Worm (Caenorhabditis elegans) whole organism, mixed stage, embryonic: Measurements from ENCODE around the gene clec-78.
A peak's percentile ranks its signal among the peaks of the same experiment; 100 is the strongest.

Source experiments
- M03D4.4 ChIP-seq: sonication (generic microtip); optimal IDR thresholded peaks from 2 replicates; lab custom pipeline; 2017; ENCODE audit warnings: mild to moderate bottlenecking, missing genetic modification characterization, missing compliant biosample characterization
- blmp-1 ChIP-seq: fragments of 150-350 bp; optimal IDR thresholded peaks from 2 replicates; lab custom pipeline; 2014; ENCODE audit warnings: missing biosample characterization, missing genetic modification characterization
- ceh-39 ChIP-seq: fragments of 150-350 bp; optimal IDR thresholded peaks from 2 replicates; lab custom pipeline; 2014; ENCODE audit warnings: missing biosample characterization, missing genetic modification characterization
- ceh-83 ChIP-seq: fragments of 200-800 bp; sonication (Bioruptor generic); optimal IDR thresholded peaks from 2 replicates; lab custom pipeline; 2018; ENCODE audit warnings: mild to moderate bottlenecking, missing genetic modification characterization, missing compliant biosample characterization
- ces-1 ChIP-seq: fragments of 150-350 bp; optimal IDR thresholded peaks from 2 replicates; lab custom pipeline; 2014; ENCODE audit warnings: missing biosample characterization, missing genetic modification reagents, missing genetic modification characterization
- cnd-1 ChIP-seq: fragments of 200-800 bp; sonication (Bioruptor generic); optimal IDR thresholded peaks from 2 replicates; lab custom pipeline; 2018; ENCODE audit warnings: mild to moderate bottlenecking, missing genetic modification characterization, missing compliant biosample characterization
- drap-1 ChIP-seq: fragments of 200-800 bp; sonication (Bioruptor generic); optimal IDR thresholded peaks from 3 replicates; lab custom pipeline; 2018; ENCODE audit warnings: mild to moderate bottlenecking, missing genetic modification characterization, missing compliant biosample characterization
- elt-1 ChIP-seq: sonication (generic microtip); optimal IDR thresholded peaks from 2 replicates; lab custom pipeline; 2017; ENCODE audit warnings: missing genetic modification characterization, mild to moderate bottlenecking, missing compliant biosample characterization, antibody characterized with exemption, moderate library complexity, borderline replicate concordance; ENCODE audit not compliant: insufficient read depth
- elt-3 ChIP-seq: fragments of 150-350 bp; optimal IDR thresholded peaks from 2 replicates; lab custom pipeline; 2014; ENCODE audit warnings: missing biosample characterization, missing genetic modification characterization
- flh-1 ChIP-seq: fragments of 200-800 bp; sonication (Bioruptor generic); optimal IDR thresholded peaks from 2 replicates; lab custom pipeline; 2018; ENCODE audit warnings: mild to moderate bottlenecking, missing genetic modification characterization, moderate library complexity, missing compliant biosample characterization
- hlh-1 ChIP-seq: fragments of 150-350 bp; optimal IDR thresholded peaks from 2 replicates; lab custom pipeline; 2014; ENCODE audit warnings: missing biosample characterization, missing genetic modification reagents, missing genetic modification characterization
- lin-13 ChIP-seq: fragments of 150-350 bp; optimal IDR thresholded peaks from 2 replicates; lab custom pipeline; 2014; ENCODE audit warnings: missing biosample characterization, missing genetic modification characterization
- lin-32 ChIP-seq: fragments of 200-800 bp; sonication (Bioruptor generic); optimal IDR thresholded peaks from 2 replicates; lab custom pipeline; 2018; ENCODE audit warnings: mild to moderate bottlenecking, missing genetic modification characterization, missing compliant biosample characterization
- lsy-2 ChIP-seq: fragments of 150-350 bp; optimal IDR thresholded peaks from 2 replicates; lab custom pipeline; 2014; ENCODE audit warnings: missing biosample characterization, missing genetic modification characterization
- mep-1 ChIP-seq: fragments of 150-350 bp; optimal IDR thresholded peaks from 2 replicates; lab custom pipeline; 2017; ENCODE audit warnings: missing biosample characterization, missing genetic modification reagents, missing genetic modification characterization, inconsistent platforms
- mls-2 ChIP-seq: sonication (generic microtip); optimal IDR thresholded peaks from 2 replicates; lab custom pipeline; 2016; ENCODE audit warnings: mild to moderate bottlenecking, missing genetic modification characterization, moderate library complexity, missing compliant biosample characterization
- nhr-12 ChIP-seq: fragments of 150-350 bp; optimal IDR thresholded peaks from 2 replicates; lab custom pipeline; 2014; ENCODE audit warnings: missing biosample characterization, missing genetic modification characterization
- nhr-2 ChIP-seq: fragments of 150-350 bp; optimal IDR thresholded peaks from 2 replicates; lab custom pipeline; 2014; ENCODE audit warnings: missing biosample characterization, missing genetic modification characterization
- nhr-237 ChIP-seq: fragments of 150-350 bp; optimal IDR thresholded peaks from 2 replicates; lab custom pipeline; 2014; ENCODE audit warnings: missing biosample characterization, missing genetic modification characterization
- nhr-28 ChIP-seq: fragments of 150-350 bp; optimal IDR thresholded peaks from 2 replicates; lab custom pipeline; 2014; ENCODE audit warnings: missing biosample characterization, missing genetic modification characterization
- nhr-76 ChIP-seq: sonication (generic microtip); optimal IDR thresholded peaks from 2 replicates; lab custom pipeline; 2017; ENCODE audit warnings: missing biosample characterization, missing genetic modification characterization
- pha-4 ChIP-seq: fragments of 150-350 bp; optimal IDR thresholded peaks from 2 replicates; lab custom pipeline; 2018; ENCODE audit warnings: missing biosample characterization, missing genetic modification reagents, missing genetic modification characterization
- sem-2 ChIP-seq: fragments of 200-800 bp; sonication (Bioruptor generic); optimal IDR thresholded peaks from 2 replicates; lab custom pipeline; 2018; ENCODE audit warnings: mild to moderate bottlenecking, missing genetic modification characterization, missing compliant biosample characterization
- sptf-1 ChIP-seq: sonication (generic microtip); optimal IDR thresholded peaks from 2 replicates; lab custom pipeline; 2017; ENCODE audit warnings: mild to moderate bottlenecking, missing genetic modification characterization, moderate library complexity, missing compliant biosample characterization
- tbx-8 ChIP-seq: fragments of 200-800 bp; sonication (Bioruptor generic); optimal IDR thresholded peaks from 2 replicates; lab custom pipeline; 2018; ENCODE audit warnings: mild to moderate bottlenecking, missing genetic modification characterization, moderate library complexity, missing compliant biosample characterization
- unc-120 ChIP-seq: sonication (generic microtip); optimal IDR thresholded peaks from 2 replicates; lab custom pipeline; 2017; ENCODE audit warnings: missing genetic modification characterization, missing compliant biosample characterization; ENCODE audit not compliant: poor library complexity, severe bottlenecking
- unc-39 ChIP-seq: fragments of 150-350 bp; optimal IDR thresholded peaks from 2 replicates; lab custom pipeline; 2014; ENCODE audit warnings: missing biosample characterization, missing genetic modification characterization

clec-78 gene

DNA sequence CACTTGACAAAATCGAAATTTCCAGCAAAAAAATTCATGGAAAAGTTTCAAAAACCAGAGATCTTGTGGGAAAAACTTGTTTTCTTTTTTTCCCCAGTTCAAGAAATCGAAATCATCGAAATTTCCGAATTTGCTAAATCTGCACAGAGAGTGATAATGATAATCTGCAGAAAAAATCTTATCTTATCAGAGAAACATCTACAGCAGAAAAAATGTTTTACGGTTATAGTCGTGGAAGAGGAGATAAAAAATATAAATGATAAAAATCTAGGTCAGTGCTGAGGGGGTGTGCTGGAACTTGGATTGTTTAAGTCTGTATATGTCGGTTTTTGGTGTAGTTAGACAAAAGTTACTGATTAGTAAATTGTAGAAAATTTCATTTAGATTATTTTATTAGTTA is 43.4 kb downstream of the clec-78 start:
- TF ChIP-seq flh-1 (GFP tag; lab: Kevin White, UChicago) (no peak), M03D4.4 (tag; lab: Kevin White, UChicago) (no peak), elt-3 (tag; lab: Kevin White, UChicago) (no peak), tbx-8 (GFP tag; lab: Kevin White, UChicago) (no peak), unc-39 (tag; lab: Kevin White, UChicago) (no peak), ces-1 (GFP tag; lab: Kevin White, UChicago) (no peak)
- TF ChIP-seq, all 35 proteins: peak for 0

- no peak for TF ChIP-seq pha-4
- peak; percentile 11 for TF ChIP-seq hlh-1
Measured at ce11 chrIV:4033490-4033889, 44.6 kb downstream of the clec-78 start.

ce11 chrIV:4034883-4035282 is 46.0 kb downstream of the clec-78 start, which contains the start of gene hlh-30:
Gene hlh-30, minus strand, starts transcription at chrIV:4034951.
- TF ChIP-seq unc-120 (peak; percentile 9), flh-1 (GFP tag; lab: Kevin White, UChicago) (no peak), mls-2 (tag; lab: Kevin White, UChicago) (no peak), lin-13 (tag; lab: Kevin White, UChicago) (no peak), drap-1 (GFP tag; lab: Kevin White, UChicago) (no peak), nhr-76 (tag; lab: Kevin White, UChicago) (no peak), pha-4 (no peak), nhr-28 (tag; lab: Kevin White, UChicago) (no peak), ceh-83 (GFP tag; lab: Kevin White, UChicago) (no peak), nhr-2 (tag; lab: Kevin White, UChicago) (no peak), elt-1 (no peak), lin-32 (GFP tag; lab: Kevin White, UChicago) (no peak), ces-1 (GFP tag; lab: Kevin White, UChicago) (peak; percentile 55), ceh-39 (tag; lab: Kevin White, UChicago) (no peak), blmp-1 (no peak), M03D4.4 (tag; lab: Kevin White, UChicago) (no peak), nhr-12 (tag; lab: Kevin White, UChicago) (no peak)

- TF ChIP-seq drap-1 (GFP tag; lab: Kevin White, UChicago) (no peak), nhr-12 (tag; lab: Kevin White, UChicago) (no peak), elt-3 (tag; lab: Kevin White, UChicago) (no peak), nhr-76 (tag; lab: Kevin White, UChicago) (no peak), pha-4 (no peak), elt-1 (no peak), sem-2 (GFP tag; lab: Kevin White, UChicago) (no peak)
Measured at ce11 chrIV:4039984-4040383, 51.1 kb downstream of the clec-78 start, which contains the start of gene F35F11.2. Gene F35F11.2, plus strand, starts transcription at chrIV:4040284.

DNA sequence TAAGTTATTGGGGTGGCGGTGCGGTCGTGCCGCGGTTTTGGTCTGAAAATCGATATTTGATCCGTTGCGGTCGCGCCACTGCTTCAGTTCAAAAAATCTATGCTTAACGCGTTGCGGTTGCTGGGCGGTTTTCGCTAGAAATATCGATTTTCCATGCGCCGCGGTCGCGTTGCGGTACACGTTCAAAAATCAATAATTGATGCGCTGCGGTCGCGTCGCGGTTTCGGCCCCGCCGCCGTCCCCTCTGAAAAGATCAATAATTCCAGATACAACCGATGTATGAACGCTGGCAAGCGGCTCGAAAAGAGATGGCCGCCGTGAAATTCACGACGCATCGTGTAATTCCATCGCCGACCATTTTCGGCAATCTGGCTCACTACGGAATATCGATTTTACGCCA is 52.1 kb downstream of the clec-78 start:
- TF ChIP-seq mep-1 (tag; lab: Kevin White, UChicago), result no peak
- TF ChIP-seq ceh-39 (tag; lab: Kevin White, UChicago), result no peak
- TF ChIP-seq nhr-237 (tag; lab: Kevin White, UChicago), result no peak
- TF ChIP-seq cnd-1 (tag; lab: Kevin White, UChicago), result no peak
- TF ChIP-seq nhr-28 (tag; lab: Kevin White, UChicago), result no peak

DNA sequence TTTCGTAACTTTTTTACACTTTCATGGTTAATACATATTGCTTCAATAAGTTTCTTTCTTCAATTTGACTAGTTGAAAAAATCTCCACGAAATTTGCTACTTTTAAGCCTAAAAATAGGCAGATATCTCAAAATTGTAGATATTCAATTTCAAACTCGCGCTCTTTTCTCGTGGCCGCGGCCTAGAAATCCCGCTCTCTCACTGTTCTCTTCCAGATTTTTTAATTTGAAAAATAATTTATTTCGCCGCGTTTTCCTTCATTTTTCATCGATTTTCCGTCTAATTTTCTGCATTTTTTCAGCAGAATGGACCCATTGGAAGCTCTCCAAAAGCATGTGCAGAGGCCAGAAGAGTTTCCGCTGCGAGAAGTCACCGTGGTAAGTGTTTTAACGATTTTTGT is 53.4 kb downstream of the clec-78 start, which contains the start of gene cdc-73:
cdc-73 (plus strand) TSS at position 302 of the 400 bp plus-strand sequence.
- TF ChIP-seq lsy-2 (tag; lab: Kevin White, UChicago) (peak; percentile 23), ces-1 (GFP tag; lab: Kevin White, UChicago) (peak; percentile 35), mls-2 (tag; lab: Kevin White, UChicago) (no peak), sptf-1 (tag; lab: Kevin White, UChicago) (peak; percentile 31)

DNA sequence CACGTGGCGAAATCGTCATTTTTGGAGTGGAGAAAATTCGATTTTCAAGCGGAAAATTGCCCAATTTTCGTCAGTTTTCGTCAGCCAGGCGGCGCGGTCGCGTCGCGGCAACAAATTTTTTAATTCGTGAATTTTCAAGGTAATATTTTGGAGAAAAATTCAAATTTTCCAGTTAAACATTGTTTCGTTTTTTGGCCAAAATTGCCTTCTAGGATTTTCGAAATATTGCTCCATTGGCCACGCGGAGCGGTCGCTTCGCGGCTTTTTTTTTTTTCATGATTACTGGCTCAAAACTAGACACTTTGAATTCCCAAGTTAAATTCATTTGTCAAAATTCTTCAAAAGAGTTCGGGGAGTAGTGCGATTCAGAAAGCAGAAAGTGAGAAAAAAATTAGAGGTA is 58.7 kb downstream of the clec-78 start:
- no peak for TF ChIP-seq lin-13 (tag; lab: Kevin White, UChicago)
